Worm (Caenorhabditis elegans) whole organism, young adult: ENCODE data around the gene F59E12.17.

ENCODE experiments used
- C06A6.2 ChIP-seq: fragments of 200-800 bp; sonication (Bioruptor generic); conservative IDR thresholded peaks from 2 replicates; pipeline ENCODE4 v1.3.6; 2022; ENCODE audit warnings: missing genetic modification characterization, missing compliant biosample characterization
- F57A8.1 ChIP-seq: fragments of 200-800 bp; sonication (Bioruptor generic); optimal IDR thresholded peaks from 2 replicates; lab custom pipeline; 2018; ENCODE audit warnings: mild to moderate bottlenecking, missing genetic modification characterization, moderate library complexity, missing compliant biosample characterization
- T07F8.4 ChIP-seq: sonication (generic microtip); optimal IDR thresholded peaks from 2 replicates; lab custom pipeline; 2016; ENCODE audit warnings: mild to moderate bottlenecking, missing genetic modification characterization, moderate library complexity, missing compliant biosample characterization
- ama-1 ChIP-seq, 3 experiments: fragments of 150-350 bp in 1 of 3; sonication (generic microtip) in 2 of 3; optimal IDR thresholded peaks; 2 replicates each; lab custom pipeline; 2014 to 2018; ENCODE audit warnings: missing biosample characterization in 2 of 3, missing genetic modification characterization in 2 of 3, missing genetic modification reagents in 2 of 3
- egrh-3 ChIP-seq: fragments of 200-800 bp; sonication (Bioruptor generic); IDR thresholded peaks from 2 replicates; pipeline ENCODE4 v1.3.6; 2022; ENCODE audit warnings: missing genetic modification reagents, missing genetic modification characterization, missing compliant biosample characterization

DNA sequence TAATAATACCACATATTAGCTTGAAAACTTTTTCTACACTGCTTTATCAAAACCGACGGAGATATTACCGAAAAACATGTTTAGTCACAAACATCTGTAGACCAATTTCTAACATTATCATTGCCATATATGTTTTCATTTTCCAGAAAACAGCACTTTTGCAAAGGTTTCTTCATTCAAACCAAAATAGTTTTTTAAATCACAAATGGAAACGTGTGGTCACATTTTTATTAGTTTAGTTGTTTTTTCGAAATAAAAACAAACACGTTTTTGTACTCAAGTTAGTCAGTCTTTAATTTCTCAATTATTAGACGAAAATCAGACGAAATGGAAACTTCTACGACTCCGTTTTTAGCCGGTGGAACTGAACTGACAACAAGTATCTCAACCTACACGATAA lies 11.2 kb downstream of the F59E12.17 start, which contains the start of gene F59E12.3:
- no peak for TF ChIP-seq F57A8.1 (GFP tag; lab: Kevin White, UChicago)
- no peak for TF ChIP-seq egrh-3
- TF ChIP-seq C06A6.2 (GFP tag; lab: Robert Waterston, UW) = no peak
- no peak for TF ChIP-seq ama-1 (optimal IDR thresholded peaks at IDR 0.05; lab: Kevin White, UChicago)
- TF ChIP-seq ama-1 (GFP tag; optimal IDR thresholded peaks at IDR 0.05; lab: Kevin White, UChicago) = no peak
- TF ChIP-seq T07F8.4 (tag; lab: Kevin White, UChicago) = no peak
